Worm (Caenorhabditis elegans): ENCODE measurements around the gene F21D5.4.
"Not testable (repeated sequence)": the region's sequence is repeated elsewhere in the genome, so short reads cannot be mapped to it uniquely, and the experiment has no call there.

F21D5.4 gene

ce11 chrIV:8782172-8782571 is 44.3 kb downstream of the F21D5.4 start (continued):
- TF ChIP-seq Y56A3A.18 (GFP tag; IDR thresholded peaks at IDR 0.05) (no peak), F49E8.2 (tag; optimal IDR thresholded peaks at IDR 0.05; ENCODE audit: insufficient read depth) (no peak), zfh-2 (GFP tag; conservative IDR thresholded peaks at IDR 0.05) (no peak), unc-62 (GFP tag; optimal IDR thresholded peaks at IDR 0.05) (peak; percentile 19), F10E7.11 (tag; optimal IDR thresholded peaks at IDR 0.05) (no peak), madf-10 (tag; optimal IDR thresholded peaks at IDR 0.05) (peak; percentile 34), athp-1 (tag; optimal IDR thresholded peaks at IDR 0.05) (no peak), let-526 (GFP tag; IDR thresholded peaks at IDR 0.05) (0 out of 2 replicates have a peak, but pooled peaks have one; percentile 21), madf-8 (GFP tag; conservative IDR thresholded peaks at IDR 0.05) (no peak), egl-44 (GFP tag; IDR thresholded peaks at IDR 0.05) (no peak), pha-4 (tag; optimal IDR thresholded peaks at IDR 0.05) (no peak), nfya-1 (tag; optimal IDR thresholded peaks at IDR 0.05; ENCODE audit: borderline replicate concordance, insufficient read depth) (no peak), lin-26 (GFP tag; IDR thresholded peaks at IDR 0.05) (no peak)

ce11 chrIV:8784855-8785327 is 47.0 kb downstream of the F21D5.4 start, which contains the start of gene C33D9.13:
TSS of gene C33D9.13 (minus strand) at chrIV:8785277.
- TF ChIP-seq cebp-1 (GFP tag; IDR thresholded peaks at IDR 0.05) = peak; percentile 92
- peak; percentile 98 for TF ChIP-seq cebp-1 (tag; optimal IDR thresholded peaks at IDR 0.05)
- TF ChIP-seq atf-7 (tag; optimal IDR thresholded peaks at IDR 0.05) = no peak

ce11 chrIV:8786654-8787053 is 48.8 kb downstream of the F21D5.4 start, which contains the start of gene C33D9.8:
TSS of gene C33D9.8 (minus strand) at chrIV:8786752.
- TF ChIP-seq nhr-120 (GFP tag; IDR thresholded peaks at IDR 0.05) (no peak), hmg-1.2 (GFP tag; IDR thresholded peaks at IDR 0.05) (peak; percentile 74; the same call in 1 of the 2 replicates), rcor-1 (GFP tag; IDR thresholded peaks at IDR 0.05) (no peak), cebp-1 (GFP tag; IDR thresholded peaks at IDR 0.05) (0 out of 2 replicates have a peak, but pooled peaks have one; percentile 59), cebp-1 (tag; optimal IDR thresholded peaks at IDR 0.05) (peak; percentile 87), lir-1 (GFP tag; conservative IDR thresholded peaks at IDR 0.05) (no peak), dox-1 (GFP tag; IDR thresholded peaks at IDR 0.05) (no peak), nhr-27 (tag; optimal IDR thresholded peaks at IDR 0.05) (no peak)

- not testable (repeated sequence) for TF ChIP-seq sptf-2 (GFP tag; optimal IDR thresholded peaks at IDR 0.05); unc-62 (GFP tag; optimal IDR thresholded peaks at IDR 0.05); nfya-2 (GFP tag; IDR thresholded peaks at IDR 0.05)
These were observed 50.2 kb downstream of the F21D5.4 start, which contains the start of gene C33D9.10 for ce11 chrIV:8788048-8788447. TSS of gene C33D9.10 (minus strand) at chrIV:8788148.

All from whole organism, young adult.